Worm (Caenorhabditis elegans) whole organism, early embryonic: ENCODE measurements around the gene T10G3.1.

ENCODE experiments used
- B0310.2 ChIP-seq: sonication (generic microtip); optimal IDR thresholded peaks from 2 replicates; lab custom pipeline; 2016; ENCODE audit warnings: mild to moderate bottlenecking, missing genetic modification characterization, missing compliant biosample characterization
- ama-1 ChIP-seq: fragments of 150-350 bp; optimal IDR thresholded peaks from 2 replicates; lab custom pipeline; 2014
- ceh-36 ChIP-seq: sonication (generic microtip); optimal IDR thresholded peaks from 2 replicates; lab custom pipeline; 2016; ENCODE audit warnings: missing genetic modification characterization, inconsistent platforms, missing compliant biosample characterization
- flt-1 ChIP-seq: fragments of 200-800 bp; sonication (Bioruptor generic); IDR thresholded peaks from 2 replicates; pipeline ENCODE4 v1.3.6; 2022; ENCODE audit warnings: missing genetic modification characterization, missing compliant biosample characterization
- hmbx-1 ChIP-seq: sonication (generic microtip); optimal IDR thresholded peaks from 2 replicates; lab custom pipeline; 2016; ENCODE audit warnings: mild to moderate bottlenecking, missing genetic modification characterization, missing compliant biosample characterization
- hmg-4 ChIP-seq: fragments of 200-800 bp; sonication (Bioruptor generic); optimal IDR thresholded peaks from 2 replicates; lab custom pipeline; 2018; ENCODE audit warnings: mild to moderate bottlenecking, missing genetic modification characterization, missing compliant biosample characterization
- hnd-1 ChIP-seq: sonication (generic microtip); optimal IDR thresholded peaks from 2 replicates; lab custom pipeline; 2016; ENCODE audit warnings: missing genetic modification characterization, missing compliant biosample characterization
- sea-1 ChIP-seq: fragments of 200-800 bp; sonication (Bioruptor generic); conservative IDR thresholded peaks from 2 replicates; pipeline ENCODE4 v1.3.6; 2022; ENCODE audit warnings: missing genetic modification characterization, missing compliant biosample characterization
- tbx-37 ChIP-seq: fragments of 200-800 bp; sonication (Bioruptor generic); conservative IDR thresholded peaks from 2 replicates; pipeline ENCODE4 v1.3.6; 2022; ENCODE audit warnings: missing genetic modification reagents, missing genetic modification characterization, missing compliant biosample characterization

DNA sequence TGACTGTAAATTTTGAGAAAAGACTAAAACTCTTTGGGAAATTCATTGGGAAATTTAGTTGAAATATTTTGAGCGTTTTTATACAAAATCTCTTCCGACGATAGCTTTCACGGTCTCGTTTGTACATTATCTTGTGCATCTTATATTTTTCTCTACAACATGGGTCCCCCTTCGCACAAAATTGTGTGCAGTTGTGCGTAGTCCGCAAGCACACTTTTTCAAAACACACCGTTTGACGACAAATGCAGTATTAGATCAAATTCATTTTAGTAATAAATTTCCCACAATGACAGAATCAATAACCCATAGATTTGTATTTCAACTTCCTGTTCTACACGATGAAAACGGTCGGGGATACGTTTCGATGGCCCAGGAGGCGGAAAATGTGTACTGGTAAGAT lies 15.6 kb downstream of the T10G3.1 start, which contains the start of gene F25H9.2:
- no peak for TF ChIP-seq ceh-36 (tag; lab: Kevin White, UChicago)
- no peak for TF ChIP-seq ama-1
- no peak for TF ChIP-seq hmbx-1 (tag; lab: Kevin White, UChicago)
- no peak for TF ChIP-seq hmg-4 (GFP tag; lab: Kevin White, UChicago)
- no peak for TF ChIP-seq sea-1 (GFP tag; lab: Robert Waterston, UW)
- no peak for TF ChIP-seq flt-1 (GFP tag; lab: Robert Waterston, UW)
- TF ChIP-seq B0310.2 (tag; lab: Kevin White, UChicago): no peak
- TF ChIP-seq tbx-37 (GFP tag; lab: Robert Waterston, UW): no peak
- TF ChIP-seq hnd-1 (tag; lab: Kevin White, UChicago): no peak
